Fruit fly (Drosophila melanogaster) whole organism, embryonic: ENCODE results near the gene Arp10.
A peak's percentile ranks its signal among the peaks of the same experiment; 100 is the strongest.

Experiments used
- ATbp ChIP-seq: fragments of 200-800 bp; sonication (Bioruptor generic); optimal IDR thresholded peaks from 2 replicates; lab custom pipeline; 2017; ENCODE audit warnings: missing biosample characterization, mild to moderate bottlenecking, missing genetic modification characterization, missing genetic modification reagents
- B-H1 ChIP-seq: fragments of 200-800 bp; sonication (Bioruptor generic); IDR thresholded peaks from 3 replicates; pipeline ENCODE4 v1.3.6; 2022; ENCODE audit warnings: missing biosample characterization, missing genetic modification characterization
- CG10366 ChIP-seq: fragments of 200-800 bp; sonication (Bioruptor generic); IDR thresholded peaks from 2 replicates; pipeline ENCODE4 v1.3.6; 2022; ENCODE audit warnings: missing biosample characterization, missing genetic modification characterization
- CG10565 ChIP-seq: fragments of 200-800 bp; sonication (Bioruptor generic); optimal IDR thresholded peaks from 3 replicates; lab custom pipeline; 2016; ENCODE audit warnings: missing biosample characterization, mild to moderate bottlenecking, missing genetic modification characterization
- CG11093 ChIP-seq: fragments of 200-800 bp; sonication (Bioruptor generic); IDR thresholded peaks from 3 replicates; pipeline ENCODE4 v1.3.6; 2022; ENCODE audit warnings: missing biosample characterization, missing genetic modification characterization
- CG11560 ChIP-seq: fragments of 200-800 bp; sonication (Bioruptor generic); IDR thresholded peaks from 3 replicates; pipeline ENCODE4 v1.3.6; 2022; ENCODE audit warnings: missing biosample characterization, missing genetic modification characterization
- CG11696 ChIP-seq: fragments of 200-800 bp; sonication (Bioruptor generic); IDR thresholded peaks from 2 replicates; pipeline ENCODE4 v1.3.6; 2022; ENCODE audit warnings: missing biosample characterization, missing genetic modification characterization
- CG12236 ChIP-seq: fragments of 200-800 bp; sonication (Bioruptor generic); optimal IDR thresholded peaks from 2 replicates; lab custom pipeline; 2016; ENCODE audit warnings: missing biosample characterization, missing genetic modification characterization
- CG15514 ChIP-seq: fragments of 200-800 bp; sonication (Bioruptor generic); optimal IDR thresholded peaks from 3 replicates; lab custom pipeline; 2017; ENCODE audit warnings: missing biosample characterization, missing genetic modification characterization, mild to moderate bottlenecking, moderate library complexity, missing genetic modification reagents
- CG1603 ChIP-seq: fragments of 200-800 bp; sonication (Bioruptor generic); optimal IDR thresholded peaks from 2 replicates; lab custom pipeline; 2019; ENCODE audit warnings: missing biosample characterization, mild to moderate bottlenecking, missing genetic modification characterization, moderate library complexity
- CG17359 ChIP-seq: fragments of 200-800 bp; sonication (Bioruptor generic); optimal IDR thresholded peaks from 3 replicates; lab custom pipeline; 2018; ENCODE audit warnings: missing biosample characterization, mild to moderate bottlenecking, missing genetic modification characterization, moderate library complexity
- CG18619 ChIP-seq: fragments of 200-800 bp; sonication (Bioruptor generic); optimal IDR thresholded peaks from 3 replicates; lab custom pipeline; 2017; ENCODE audit warnings: missing biosample characterization, mild to moderate bottlenecking, missing genetic modification characterization
- CG2199 ChIP-seq: fragments of 200-800 bp; sonication (Bioruptor generic); IDR thresholded peaks from 3 replicates; pipeline ENCODE4 v1.3.6; 2022; ENCODE audit warnings: missing biosample characterization, missing genetic modification characterization
- CG31224 ChIP-seq: fragments of 200-800 bp; sonication (Bioruptor generic); IDR thresholded peaks from 2 replicates; pipeline ENCODE4 v1.3.6; 2022; ENCODE audit warnings: missing biosample characterization, missing genetic modification characterization
- CG3407 ChIP-seq: fragments of 200-800 bp; sonication (Bioruptor generic); optimal IDR thresholded peaks from 2 replicates; lab custom pipeline; 2018; ENCODE audit warnings: missing biosample characterization, mild to moderate bottlenecking, missing genetic modification characterization
- CG3995 ChIP-seq: fragments of 200-800 bp; sonication (Bioruptor generic); optimal IDR thresholded peaks from 3 replicates; lab custom pipeline; 2016; ENCODE audit warnings: missing biosample characterization, missing genetic modification characterization
- CG7963 ChIP-seq: fragments of 200-800 bp; sonication (Bioruptor generic); IDR thresholded peaks from 3 replicates; pipeline ENCODE4 v1.3.6; 2022; ENCODE audit warnings: missing biosample characterization, missing genetic modification characterization; ENCODE audit not compliant: partially characterized antibody
- CG8089 ChIP-seq: fragments of 200-800 bp; sonication (Bioruptor generic); optimal IDR thresholded peaks from 3 replicates; lab custom pipeline; 2016; ENCODE audit warnings: missing biosample characterization, missing genetic modification characterization
- Deaf1 ChIP-seq: fragments of 200-800 bp; optimal IDR thresholded peaks from 3 replicates; lab custom pipeline; 2019; ENCODE audit warnings: missing biosample characterization, mild to moderate bottlenecking, missing genetic modification characterization, moderate library complexity
- E2f1 ChIP-seq: fragments of 200-800 bp; sonication (Bioruptor generic); IDR thresholded peaks from 2 replicates; pipeline ENCODE4 v1.3.6; 2022; ENCODE audit warnings: missing biosample characterization, missing genetic modification characterization
- Gsc ChIP-seq: fragments of 200-800 bp; sonication (Bioruptor generic); IDR thresholded peaks from 2 replicates; pipeline ENCODE4 v1.3.6; 2022; ENCODE audit warnings: missing biosample characterization, missing genetic modification characterization
- H2.0 ChIP-seq: fragments of 200-800 bp; sonication (Bioruptor generic); IDR thresholded peaks from 2 replicates; pipeline ENCODE4 v1.3.6; 2022; ENCODE audit warnings: missing biosample characterization, missing genetic modification characterization
- Kr ChIP-seq: fragments of 200-800 bp; sonication (Bioruptor generic); optimal IDR thresholded peaks from 2 replicates; lab custom pipeline; 2017; ENCODE audit warnings: missing biosample characterization, mild to moderate bottlenecking, missing genetic modification characterization
- MESR4 ChIP-seq: fragments of 200-800 bp; sonication (Bioruptor generic); optimal IDR thresholded peaks from 2 replicates; lab custom pipeline; 2018; ENCODE audit warnings: missing biosample characterization, mild to moderate bottlenecking, missing genetic modification characterization, moderate library complexity
- NC2α ChIP-seq: fragments of 200-800 bp; sonication (Bioruptor generic); optimal IDR thresholded peaks from 2 replicates; lab custom pipeline; 2016; ENCODE audit warnings: missing biosample characterization, missing genetic modification characterization
- NK7.1 ChIP-seq: fragments of 200-800 bp; sonication (Bioruptor generic); optimal IDR thresholded peaks from 3 replicates; lab custom pipeline; 2016; ENCODE audit warnings: missing biosample characterization, missing genetic modification characterization
- Rfx ChIP-seq: fragments of 200-800 bp; sonication (Bioruptor generic); IDR thresholded peaks from 2 replicates; pipeline ENCODE4 v1.3.6; 2022; ENCODE audit warnings: missing biosample characterization, missing genetic modification characterization
- Usf ChIP-seq: fragments of 200-800 bp; sonication (Bioruptor generic); optimal IDR thresholded peaks from 2 replicates; lab custom pipeline; 2017; ENCODE audit warnings: missing genotype, missing biosample characterization, missing genetic modification characterization
- Xrp1 ChIP-seq: fragments of 200-800 bp; sonication (Bioruptor generic); IDR thresholded peaks from 2 replicates; pipeline ENCODE4 v1.3.6; 2022; ENCODE audit warnings: missing biosample characterization, missing genetic modification characterization
- ab ChIP-seq: fragments of 200-800 bp; sonication (Bioruptor generic); optimal IDR thresholded peaks from 2 replicates; lab custom pipeline; 2016; ENCODE audit warnings: missing biosample characterization, missing genetic modification characterization
- bbx ChIP-seq: fragments of 200-800 bp; sonication (Bioruptor generic); IDR thresholded peaks from 2 replicates; pipeline ENCODE4 v1.3.6; 2022; ENCODE audit warnings: missing biosample characterization, missing genetic modification characterization; ENCODE audit not compliant: partially characterized antibody
- chif ChIP-seq, 2 experiments: fragments of 200-800 bp; sonication (Bioruptor generic); optimal IDR thresholded peaks; 3 replicates each; lab custom pipeline; 2016; ENCODE audit warnings: missing biosample characterization in 2 of 2, missing genetic modification characterization in 2 of 2
- cwo ChIP-seq: fragments of 200-800 bp; sonication (Bioruptor generic); optimal IDR thresholded peaks from 3 replicates; lab custom pipeline; 2017; ENCODE audit warnings: missing biosample characterization, missing genetic modification characterization, mild to moderate bottlenecking, moderate library complexity, missing genetic modification reagents
- dati ChIP-seq: fragments of 200-800 bp; sonication (Bioruptor generic); IDR thresholded peaks from 2 replicates; pipeline ENCODE4 v1.3.6; 2022; ENCODE audit warnings: missing biosample characterization, missing genetic modification characterization
- eyg ChIP-seq: fragments of 200-800 bp; sonication (Bioruptor generic); optimal IDR thresholded peaks from 3 replicates; lab custom pipeline; 2016; ENCODE audit warnings: missing biosample characterization, missing genetic modification characterization
- fd96Cb ChIP-seq: fragments of 200-800 bp; sonication (Bioruptor generic); optimal IDR thresholded peaks from 2 replicates; lab custom pipeline; 2018; ENCODE audit warnings: missing biosample characterization, mild to moderate bottlenecking, missing genetic modification characterization, moderate library complexity
- gfzf ChIP-seq: fragments of 200-800 bp; sonication (Bioruptor generic); optimal IDR thresholded peaks from 2 replicates; lab custom pipeline; 2016; ENCODE audit warnings: missing biosample characterization, mild to moderate bottlenecking, missing genetic modification characterization, moderate library complexity
- h ChIP-seq: fragments of >200 bp; optimal IDR thresholded peaks from 2 replicates; lab custom pipeline; 2017
- her ChIP-seq: fragments of 200-800 bp; sonication (Bioruptor generic); optimal IDR thresholded peaks from 2 replicates; lab custom pipeline; 2016; ENCODE audit warnings: missing biosample characterization, missing genetic modification characterization
- klu ChIP-seq: fragments of 200-800 bp; sonication (Bioruptor generic); IDR thresholded peaks from 2 replicates; pipeline ENCODE4 v1.3.6; 2022; ENCODE audit warnings: missing biosample characterization, missing genetic modification characterization
- oc ChIP-seq: fragments of 200-800 bp; sonication (Bioruptor generic); optimal IDR thresholded peaks from 2 replicates; lab custom pipeline; 2018; ENCODE audit warnings: missing biosample characterization, mild to moderate bottlenecking, missing genetic modification characterization, moderate library complexity
- odd ChIP-seq: fragments of 200-800 bp; sonication (Bioruptor generic); optimal IDR thresholded peaks from 2 replicates; lab custom pipeline; 2017; ENCODE audit warnings: missing biosample characterization, mild to moderate bottlenecking, missing genetic modification characterization
- otp ChIP-seq: fragments of 200-800 bp; sonication (Bioruptor generic); IDR thresholded peaks from 3 replicates; pipeline ENCODE4, ENCODE4 v1.3.6; 2022; ENCODE audit warnings: missing biosample characterization, missing genetic modification characterization
- sisA ChIP-seq: fragments of 200-800 bp; sonication (Bioruptor generic); IDR thresholded peaks from 2 replicates; pipeline ENCODE4 v1.3.6; 2022; ENCODE audit warnings: missing biosample characterization, missing genetic modification characterization
- sob ChIP-seq: fragments of 200-800 bp; sonication (Bioruptor generic); IDR thresholded peaks from 2 replicates; pipeline ENCODE4 v1.3.6; 2022; ENCODE audit warnings: missing biosample characterization, missing genetic modification characterization
- trem ChIP-seq: fragments of 200-800 bp; optimal IDR thresholded peaks from 3 replicates; lab custom pipeline; 2019; ENCODE audit warnings: missing biosample characterization, mild to moderate bottlenecking, missing genetic modification characterization, moderate library complexity
- usp ChIP-seq: fragments of >200 bp; optimal IDR thresholded peaks from 2 replicates; lab custom pipeline; 2017; ENCODE audit warnings: missing biosample characterization, missing genetic modification characterization
- vnd ChIP-seq: fragments of 200-800 bp; sonication (Bioruptor generic); IDR thresholded peaks from 3 replicates; pipeline ENCODE4 v1.3.6; 2022; ENCODE audit warnings: missing biosample characterization, missing genetic modification characterization; ENCODE audit not compliant: partially characterized antibody
- vvl ChIP-seq: fragments of 200-800 bp; sonication (Bioruptor generic); IDR thresholded peaks from 2 replicates; pipeline ENCODE4 v1.3.6; 2022; ENCODE audit warnings: missing biosample characterization, missing genetic modification characterization
- zen ChIP-seq: fragments of 200-800 bp; sonication (Bioruptor generic); optimal IDR thresholded peaks from 3 replicates; lab custom pipeline; 2018; ENCODE audit warnings: missing biosample characterization, mild to moderate bottlenecking, missing genetic modification characterization, moderate library complexity
- zfh2 ChIP-seq: fragments of 200-800 bp; sonication (Bioruptor generic); optimal IDR thresholded peaks from 2 replicates; lab custom pipeline; 2016; ENCODE audit warnings: missing biosample characterization, missing genetic modification characterization

Arp10 gene

dm6 chrX:19642819-19643504 is 3.0 kb downstream of the Arp10 start, which contains the start of the genes CG12237 and Sec61gamma (continued):
- TF ChIP-seq vnd (GFP tag; lab: Robert Waterston, UW) (no peak), NC2α (GFP tag; lab: Kevin White, UChicago) (no peak), E2f1 (GFP tag; lab: Robert Waterston, UW) (no peak), ATbp (no peak), Usf (GFP tag; lab: Kevin White, UChicago) (no peak), klu (GFP tag; lab: Robert Waterston, UW) (no peak), CG31224 (no peak), bbx (GFP tag; lab: Robert Waterston, UW) (no peak), CG8089 (no peak), usp (GFP tag; lab: Kevin White, UChicago) (no peak), her (no peak), odd (GFP tag; lab: Kevin White, UChicago) (no peak), zfh2 (GFP tag; lab: Kevin White, UChicago) (peak; percentile 37), Gsc (GFP tag; lab: Robert Waterston, UW) (no peak), CG3995 (GFP tag; lab: Kevin White, UChicago) (no peak), Rfx (peak; percentile 72), CG1603 (tag; lab: Kevin White, UChicago) (peak; percentile 59), h (no peak), CG12236 (no peak), CG2199 (no peak), CG17359 (tag; lab: Kevin White, UChicago) (peak; percentile 26), CG3407 (GFP tag; lab: Kevin White, UChicago) (no peak), B-H1 (GFP tag; lab: Robert Waterston, UW) (no peak), trem (peak; percentile 30), CG18619 (GFP tag; lab: Kevin White, UChicago) (no peak), zen (tag; lab: Kevin White, UChicago) (no peak), chif (GFP tag; optimal IDR thresholded peaks at IDR 0.05; lab: Kevin White, UChicago) (peak in 1 of 2 experiments; percentile 11), oc (no peak), vvl (GFP tag; lab: Robert Waterston, UW) (peak; percentile 57; the same call in 1 of the 2 replicates), NK7.1 (no peak), CG11560 (no peak), gfzf (GFP tag; lab: Kevin White, UChicago) (peak; percentile 39), CG10366 (GFP tag; lab: Robert Waterston, UW) (peak; percentile 21; the same call in 1 of the 2 replicates), cwo (GFP tag; lab: Kevin White, UChicago) (no peak), CG11093 (GFP tag; lab: Robert Waterston, UW) (no peak), Deaf1 (tag; lab: Kevin White, UChicago) (peak; percentile 91), Kr (GFP tag; lab: Kevin White, UChicago) (no peak), dati (GFP tag; lab: Robert Waterston, UW) (no peak), fd96Cb (tag; lab: Kevin White, UChicago) (no peak), sob (GFP tag; lab: Robert Waterston, UW) (0 out of 2 replicates have a peak, but pooled peaks have one; percentile 28), CG10565 (GFP tag; lab: Kevin White, UChicago) (no peak), CG7963 (GFP tag; lab: Robert Waterston, UW) (no peak), H2.0 (GFP tag; lab: Robert Waterston, UW) (0 out of 2 replicates have a peak, but pooled peaks have one; percentile 6), otp (GFP tag; lab: Robert Waterston, UW) (no peak), eyg (no peak), MESR4 (GFP tag; lab: Kevin White, UChicago) (peak; percentile 84), CG11696 (GFP tag; lab: Robert Waterston, UW) (no peak), CG15514 (peak; percentile 79), Xrp1 (GFP tag; lab: Robert Waterston, UW) (no peak), sisA (0 out of 2 replicates have a peak, but pooled peaks have one; percentile 12), ab (no peak)
